Worm (Caenorhabditis elegans): Measurements from ENCODE around the gene F38B6.7.

The F38B6.7 gene

DNA sequence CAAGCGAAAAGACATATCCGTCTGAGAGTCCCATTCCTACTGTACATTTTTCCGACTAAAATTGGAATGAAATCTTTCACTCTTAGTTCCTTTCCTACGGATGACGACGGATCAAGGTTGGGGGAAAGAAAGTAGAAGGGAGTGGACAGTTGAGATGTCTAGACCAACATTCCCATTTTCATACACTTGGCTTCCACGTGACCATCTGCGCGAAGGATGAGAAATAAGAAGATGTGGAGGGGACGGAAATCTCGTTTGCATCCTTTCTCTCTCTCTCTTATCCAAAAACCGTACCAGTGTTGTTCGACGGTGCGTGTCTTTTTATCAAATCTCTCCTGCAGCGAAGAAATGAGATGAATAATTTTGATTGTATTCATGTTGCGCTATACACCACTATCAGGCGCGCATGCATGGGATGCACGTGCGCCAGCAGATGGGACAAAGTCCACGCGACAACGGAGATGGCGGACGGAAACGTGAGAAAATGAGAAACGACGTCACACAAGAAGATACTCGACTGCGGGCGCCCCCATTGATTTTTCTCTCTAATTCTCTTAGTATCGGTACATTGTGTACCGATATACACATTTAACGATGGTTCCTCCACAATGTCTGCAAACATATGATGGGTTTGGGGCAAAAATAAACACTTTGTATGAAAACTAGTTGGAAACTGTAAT, 39.3 kb upstream of the F38B6.7 start (continued):
- no peak for TF ChIP-seq hlh-17 (GFP tag; optimal IDR thresholded peaks at IDR 0.05; ENCODE audit: borderline replicate concordance)
- 0 out of 2 replicates have a peak, but pooled peaks have one; percentile 45 for TF ChIP-seq unc-98 (GFP tag; IDR thresholded peaks at IDR 0.05)
- TF ChIP-seq lin-14 (GFP tag; optimal IDR thresholded peaks at IDR 0.05) = peak; percentile 99
- TF ChIP-seq nhr-12 (tag; optimal IDR thresholded peaks at IDR 0.05) = no peak
- no peak for TF ChIP-seq pag-3 (tag; optimal IDR thresholded peaks at IDR 0.05; ENCODE audit: borderline replicate concordance, insufficient read depth)
- peak; percentile 91 for TF ChIP-seq dsc-1 (tag; optimal IDR thresholded peaks at IDR 0.05)
- no peak for TF ChIP-seq C34B4.2 (tag; optimal IDR thresholded peaks at IDR 0.05)
- TF ChIP-seq fkh-10 (GFP tag; optimal IDR thresholded peaks at IDR 0.05) = peak; percentile 64
- TF ChIP-seq zip-4 (GFP tag; optimal IDR thresholded peaks at IDR 0.05) = peak; percentile 56
- TF ChIP-seq ets-5 (GFP tag; IDR thresholded peaks at IDR 0.05) = no peak
- TF ChIP-seq lin-39 (tag; optimal IDR thresholded peaks at IDR 0.05) = peak; percentile 50
- TF ChIP-seq nhr-85 (tag) = peak; percentile 100
- TF ChIP-seq lin-15B (tag; optimal IDR thresholded peaks at IDR 0.05) = no peak
- TF ChIP-seq irx-1 (tag; optimal IDR thresholded peaks at IDR 0.05) = peak; percentile 91
- TF ChIP-seq nhr-20 (tag; optimal IDR thresholded peaks at IDR 0.05) = peak; percentile 99
- no peak for TF ChIP-seq nhr-28 (tag; optimal IDR thresholded peaks at IDR 0.05)
- TF ChIP-seq unc-86 (tag; optimal IDR thresholded peaks at IDR 0.05) = peak; percentile 90
- peak; percentile 97 for TF ChIP-seq nhr-90 (tag; optimal IDR thresholded peaks at IDR 0.05; ENCODE audit: poor library complexity)
- TF ChIP-seq elt-3 (tag; optimal IDR thresholded peaks at IDR 0.05) = peak in 5 of 6 experiments; percentile 16 to 98 (median 63)
- TF ChIP-seq nhr-11 (tag; optimal IDR thresholded peaks at IDR 0.05) = peak; percentile 82
- TF ChIP-seq ceh-90 (tag; optimal IDR thresholded peaks at IDR 0.05) = no peak
- TF ChIP-seq ztf-11 (tag; optimal IDR thresholded peaks at IDR 0.05) = peak in 1 of 2 experiments; percentile 63
- TF ChIP-seq grh-1 (GFP tag; IDR thresholded peaks at IDR 0.05) = peak; percentile 94
- TF ChIP-seq aha-1 (tag; optimal IDR thresholded peaks at IDR 0.05) = no peak
- TF ChIP-seq sox-4 (tag; optimal IDR thresholded peaks at IDR 0.05) = peak; percentile 58
- TF ChIP-seq isw-1 (GFP tag; IDR thresholded peaks at IDR 0.05) = peak; percentile 50
- TF ChIP-seq Y116A8C.19 (tag; optimal IDR thresholded peaks at IDR 0.05; ENCODE audit: borderline replicate concordance) = no peak
- TF ChIP-seq ama-1 (optimal IDR thresholded peaks at IDR 0.05) = no peak
- TF ChIP-seq mef-2 (tag; optimal IDR thresholded peaks at IDR 0.05) = peak; percentile 89
- TF ChIP-seq fos-1 (tag; optimal IDR thresholded peaks at IDR 0.05) = peak; percentile 40
- peak; percentile 68 for TF ChIP-seq lin-13 (GFP tag; optimal IDR thresholded peaks at IDR 0.05)
- peak; percentile 80 for TF ChIP-seq jun-1 (tag; optimal IDR thresholded peaks at IDR 0.05)
- peak; percentile 99 for TF ChIP-seq nhr-71 (tag; optimal IDR thresholded peaks at IDR 0.05)
- peak; percentile 56 to 75 for TF ChIP-seq lin-35 (GFP tag; optimal IDR thresholded peaks at IDR 0.05)
- TF ChIP-seq ceh-82 (tag; optimal IDR thresholded peaks at IDR 0.05) = peak in 2 of 3 experiments; percentile 45 to 54
- no peak for TF ChIP-seq ceh-8 (GFP tag; optimal IDR thresholded peaks at IDR 0.05)
- TF ChIP-seq zag-1 (tag; optimal IDR thresholded peaks at IDR 0.05) = no peak
- no peak for TF ChIP-seq pqm-1 (tag; optimal IDR thresholded peaks at IDR 0.05)
- TF ChIP-seq nhr-84 (tag; optimal IDR thresholded peaks at IDR 0.05) = no peak
- TF ChIP-seq aly-2 (tag; optimal IDR thresholded peaks at IDR 0.05) = no peak

DNA sequence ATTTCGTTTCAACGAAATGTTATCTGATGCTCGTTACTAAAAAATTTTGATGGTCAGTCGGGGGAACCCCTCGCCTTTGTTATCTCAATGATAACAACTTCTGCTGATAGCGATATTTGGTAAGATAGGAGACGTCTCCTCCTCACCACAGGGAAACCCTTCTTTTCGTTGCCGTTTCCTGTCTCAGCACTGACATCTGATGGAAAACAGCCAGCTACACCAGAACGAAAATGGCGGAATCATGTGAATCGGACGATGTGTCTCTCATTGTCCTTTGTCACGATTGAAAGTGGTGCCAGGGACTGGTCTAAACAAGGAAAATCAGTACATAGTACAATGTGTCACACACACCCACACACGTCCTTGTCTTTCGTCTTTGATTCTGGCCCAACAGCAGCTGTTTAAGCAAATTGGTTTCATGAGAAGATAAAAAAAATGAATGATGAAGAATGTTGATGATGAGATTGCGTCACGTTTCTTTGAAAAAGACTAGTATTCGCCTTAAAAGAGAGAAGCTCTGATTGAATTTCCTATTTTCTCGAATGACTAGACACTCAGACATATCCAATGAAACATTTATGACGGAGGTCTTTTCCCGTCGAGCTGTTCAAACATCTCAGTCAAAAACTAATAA, 38.3 kb upstream of the F38B6.7 start:
- no peak for TF ChIP-seq hpl-2 (GFP tag; optimal IDR thresholded peaks at IDR 0.05)
- TF ChIP-seq mef-2 (tag; optimal IDR thresholded peaks at IDR 0.05) = no peak
- no peak for TF ChIP-seq ceh-88 (GFP tag; IDR thresholded peaks at IDR 0.05)
- TF ChIP-seq elt-3 (tag; optimal IDR thresholded peaks at IDR 0.05) = peak; percentile 94 to 99 (median 98)
- peak; percentile 66 for TF ChIP-seq snu-23 (GFP tag; optimal IDR thresholded peaks at IDR 0.05)
- TF ChIP-seq pax-3 (tag; optimal IDR thresholded peaks at IDR 0.05) = no peak
- TF ChIP-seq nhr-71 (tag; optimal IDR thresholded peaks at IDR 0.05) = peak; percentile 88
- peak; percentile 88 for TF ChIP-seq elt-2 (tag; optimal IDR thresholded peaks at IDR 0.05)
- TF ChIP-seq zag-1 (tag; optimal IDR thresholded peaks at IDR 0.05) = peak; percentile 51
- peak; percentile 60 for TF ChIP-seq tlp-1 (tag; optimal IDR thresholded peaks at IDR 0.05)
- peak in 1 of 2 experiments; percentile 31 for TF ChIP-seq egl-27 (tag; optimal IDR thresholded peaks at IDR 0.05)
- no peak for TF ChIP-seq mab-9 (GFP tag; IDR thresholded peaks at IDR 0.05)
- no peak for TF ChIP-seq Y116A8C.19 (tag; optimal IDR thresholded peaks at IDR 0.05; ENCODE audit: borderline replicate concordance)
- TF ChIP-seq ceh-8 (GFP tag; optimal IDR thresholded peaks at IDR 0.05) = no peak
- TF ChIP-seq nhr-90 (tag; optimal IDR thresholded peaks at IDR 0.05; ENCODE audit: poor library complexity) = peak; percentile 81
- peak; percentile 21 for TF ChIP-seq rnt-1 (tag; optimal IDR thresholded peaks at IDR 0.05)
- TF ChIP-seq egl-13 (tag; optimal IDR thresholded peaks at IDR 0.05) = peak; percentile 37
- peak; percentile 99 for TF ChIP-seq nhr-85 (tag)
